Fruit fly (Drosophila melanogaster): ENCODE results near the gene hoe2.

dm6 chr2L:4945300-4945699 is 9.1 kb upstream of the hoe2 start, which contains the start of the genes mRpL24 and betaggt-I:
- TF ChIP-seq rn (GFP tag; IDR thresholded peaks at IDR 0.05), result peak; percentile 97
- peak; percentile 93 for TF ChIP-seq Pif1A (GFP tag; optimal IDR thresholded peaks at IDR 0.05)
- TF ChIP-seq CG8159 (tag; optimal IDR thresholded peaks at IDR 0.05), result peak; percentile 97
- TF ChIP-seq Snoo (tag; optimal IDR thresholded peaks at IDR 0.05), result peak; percentile 96
- TF ChIP-seq CG34367 (tag; optimal IDR thresholded peaks at IDR 0.05), result peak; percentile 97
- peak; percentile 97 for TF ChIP-seq CG32121 (GFP tag; IDR thresholded peaks at IDR 0.05)
- TF ChIP-seq CG9948 (tag; optimal IDR thresholded peaks at IDR 0.05), result peak; percentile 95
- peak; percentile 99 for TF ChIP-seq CG15710 (tag; optimal IDR thresholded peaks at IDR 0.05)
- no peak for TF ChIP-seq EcR (GFP tag; optimal IDR thresholded peaks at IDR 0.05)
- TF ChIP-seq Ets98B (GFP tag; IDR thresholded peaks at IDR 0.05), result peak; percentile 97
- TF ChIP-seq Pif1B (GFP tag; optimal IDR thresholded peaks at IDR 0.05), result peak; percentile 91
- TF ChIP-seq fd96Ca (GFP tag; IDR thresholded peaks at IDR 0.05), result peak; percentile 93

All from whole organism, pupa.